Worm (Caenorhabditis elegans) whole organism, L2 larva: ENCODE results near the gene Y53G8AR.8.
A peak's percentile ranks its signal among the peaks of the same experiment; 100 is the strongest.

Experiments
- blmp-1 ChIP-seq: sonication (generic microtip); optimal IDR thresholded peaks from 2 replicates; lab custom pipeline; 2017; ENCODE audit warnings: missing genetic modification characterization, mild to moderate bottlenecking, missing compliant biosample characterization, antibody characterized with exemption, moderate library complexity; ENCODE audit not compliant: insufficient read depth
- dmd-4 ChIP-seq: sonication (generic microtip); optimal IDR thresholded peaks from 2 replicates; lab custom pipeline; 2017; ENCODE audit warnings: missing biosample characterization, missing genetic modification characterization
- egl-27 ChIP-seq: sonication (generic microtip); optimal IDR thresholded peaks from 3 replicates; lab custom pipeline; 2017; ENCODE audit warnings: missing biosample characterization, missing genetic modification reagents, missing genetic modification characterization
- elt-1 ChIP-seq: fragments of 150-350 bp; optimal IDR thresholded peaks from 2 replicates; lab custom pipeline; 2014; ENCODE audit warnings: missing biosample characterization, missing genetic modification characterization
- gmeb-1 ChIP-seq: fragments of 150-350 bp; optimal IDR thresholded peaks from 2 replicates; lab custom pipeline; 2014; ENCODE audit warnings: missing biosample characterization, missing genetic modification characterization
- lin-13 ChIP-seq: fragments of 150-350 bp; optimal IDR thresholded peaks from 2 replicates; lab custom pipeline; 2014; ENCODE audit warnings: missing biosample characterization, missing genetic modification reagents, missing genetic modification characterization
- nhr-21 ChIP-seq: fragments of 150-350 bp; optimal IDR thresholded peaks from 2 replicates; lab custom pipeline; 2014; ENCODE audit warnings: missing biosample characterization, missing genetic modification characterization
- nhr-25 ChIP-seq: fragments of 150-350 bp; sonication (generic microtip); optimal IDR thresholded peaks from 3 replicates; lab custom pipeline; 2014; ENCODE audit warnings: missing biosample characterization, missing genetic modification characterization
- nhr-77 ChIP-seq: fragments of 150-350 bp; optimal IDR thresholded peaks from 2 replicates; lab custom pipeline; 2014; ENCODE audit warnings: missing biosample characterization, missing genetic modification characterization
- snpc-4 ChIP-seq: fragments of 150-350 bp; optimal IDR thresholded peaks from 2 replicates; lab custom pipeline; 2014; ENCODE audit warnings: missing biosample characterization, missing genetic modification characterization
- unc-39 ChIP-seq: fragments of 150-350 bp; optimal IDR thresholded peaks from 2 replicates; lab custom pipeline; 2014; ENCODE audit warnings: missing biosample characterization, missing genetic modification characterization

DNA sequence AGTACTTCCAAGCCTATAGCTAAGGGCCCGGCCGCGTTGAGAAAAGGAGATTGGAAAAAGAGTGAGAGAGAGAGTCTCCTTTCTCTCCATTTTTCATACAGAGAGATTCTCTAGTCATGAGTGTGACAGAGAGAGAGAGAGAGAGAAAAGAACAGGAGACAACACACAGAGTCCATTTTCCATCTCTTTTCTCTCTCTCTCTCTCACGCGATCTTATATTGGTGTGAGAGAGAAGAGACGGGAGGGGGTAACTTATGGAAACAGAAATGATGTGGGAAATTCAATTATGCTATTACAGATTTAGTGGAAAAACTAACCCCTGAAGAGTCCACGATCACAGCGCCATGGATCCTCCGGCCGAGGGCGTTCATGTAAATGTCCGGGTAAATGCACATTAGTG, 21.0 kb downstream of the Y53G8AR.8 start:
- no peak for TF ChIP-seq elt-1 (tag; lab: Kevin White, UChicago)
- no peak for TF ChIP-seq snpc-4 (tag; lab: Kevin White, UChicago)
- TF ChIP-seq blmp-1 (tag; lab: Kevin White, UChicago) = peak; percentile 35
- TF ChIP-seq nhr-25 (tag; lab: Kevin White, UChicago) = peak; percentile 53
- no peak for TF ChIP-seq egl-27 (tag; lab: Kevin White, UChicago)
- no peak for TF ChIP-seq nhr-77 (tag; lab: Kevin White, UChicago)
- TF ChIP-seq nhr-21 (tag; lab: Kevin White, UChicago) = no peak
- peak; percentile 27 for TF ChIP-seq lin-13
- no peak for TF ChIP-seq dmd-4 (tag; lab: Kevin White, UChicago)
- no peak for TF ChIP-seq gmeb-1 (tag; lab: Kevin White, UChicago)
- TF ChIP-seq unc-39 (tag; lab: Kevin White, UChicago) = no peak
